Worm (Caenorhabditis elegans) whole organism, L3 larva: ENCODE results near the gene C46C2.3.

ENCODE experiments used
- R02D3.7 ChIP-seq: fragments of 150-350 bp; optimal IDR thresholded peaks from 2 replicates; lab custom pipeline; 2014; ENCODE audit warnings: missing biosample characterization, missing genetic modification characterization
- ZK546.5 ChIP-seq: sonication (generic microtip); optimal IDR thresholded peaks from 2 replicates; lab custom pipeline; 2017; ENCODE audit warnings: missing biosample characterization, missing genetic modification characterization
- ama-1 ChIP-seq: fragments of 150-350 bp; optimal IDR thresholded peaks from 2 replicates; lab custom pipeline; 2018
- ceh-16 ChIP-seq: sonication (generic microtip); optimal IDR thresholded peaks from 2 replicates; lab custom pipeline; 2017; ENCODE audit warnings: missing biosample characterization, missing genetic modification characterization
- ceh-82 ChIP-seq: fragments of 150-350 bp; optimal IDR thresholded peaks from 2 replicates; lab custom pipeline; 2014; ENCODE audit warnings: missing biosample characterization, missing genetic modification characterization
- ceh-9 ChIP-seq: sonication (generic microtip); optimal IDR thresholded peaks from 2 replicates; lab custom pipeline; 2018; ENCODE audit warnings: missing biosample characterization, missing genetic modification characterization
- daf-12 ChIP-seq: fragments of 150-350 bp; optimal IDR thresholded peaks from 2 replicates; lab custom pipeline; 2014; ENCODE audit warnings: missing biosample characterization, missing genetic modification reagents, missing genetic modification characterization
- egl-27 ChIP-seq: sonication (generic microtip); optimal IDR thresholded peaks from 4 replicates; lab custom pipeline; 2017; ENCODE audit warnings: missing biosample characterization, missing genetic modification reagents, missing genetic modification characterization
- egl-5 ChIP-seq: fragments of 150-350 bp; optimal IDR thresholded peaks from 2 replicates; lab custom pipeline; 2017; ENCODE audit warnings: missing biosample characterization, missing genetic modification reagents, missing genetic modification characterization, inconsistent platforms
- elt-3 ChIP-seq, 3 experiments: fragments of 150-350 bp in 1 of 3; sonication (generic microtip) in 2 of 3; optimal IDR thresholded peaks; 2 replicates in 2 of 3; 4 replicates in 1 of 3; lab custom pipeline; 2014 to 2017; ENCODE audit warnings: missing biosample characterization in 3 of 3, missing genetic modification characterization in 3 of 3
- eor-1 ChIP-seq, 2 experiments: fragments of 150-350 bp; optimal IDR thresholded peaks; 2 replicates each; lab custom pipeline; 2014 to 2018; ENCODE audit warnings: missing biosample characterization in 2 of 2, missing genetic modification characterization in 2 of 2
- fkh-10 ChIP-seq: sonication (generic microtip); optimal IDR thresholded peaks from 2 replicates; lab custom pipeline; 2017; ENCODE audit warnings: missing biosample characterization, missing genetic modification reagents, missing genetic modification characterization
- fos-1 ChIP-seq: fragments of 150-350 bp; optimal IDR thresholded peaks from 2 replicates; lab custom pipeline; 2014; ENCODE audit warnings: missing biosample characterization, missing genetic modification characterization
- hmg-11 ChIP-seq: sonication (generic microtip); optimal IDR thresholded peaks from 2 replicates; lab custom pipeline; 2016; ENCODE audit warnings: missing genetic modification characterization, missing compliant biosample characterization
- jun-1 ChIP-seq: fragments of 150-350 bp; optimal IDR thresholded peaks from 2 replicates; lab custom pipeline; 2014; ENCODE audit warnings: missing biosample characterization, missing genetic modification reagents, missing genetic modification characterization
- lin-15B ChIP-seq: fragments of 150-350 bp; optimal IDR thresholded peaks from 2 replicates; lab custom pipeline; 2014; ENCODE audit warnings: missing biosample characterization, missing genetic modification characterization
- lin-39 ChIP-seq: fragments of 150-350 bp; optimal IDR thresholded peaks from 2 replicates; lab custom pipeline; 2018; ENCODE audit warnings: missing biosample characterization, missing genetic modification reagents, missing genetic modification characterization
- lsy-12 ChIP-seq: sonication (generic microtip); optimal IDR thresholded peaks from 2 replicates; lab custom pipeline; 2016; ENCODE audit warnings: mild to moderate bottlenecking, missing genetic modification characterization, missing compliant biosample characterization
- nfya-1 ChIP-seq: sonication (generic microtip); optimal IDR thresholded peaks from 2 replicates; lab custom pipeline; 2017; ENCODE audit warnings: missing genetic modification characterization, mild to moderate bottlenecking, missing compliant biosample characterization, antibody characterized with exemption, moderate library complexity; ENCODE audit not compliant: insufficient read depth
- nhr-11 ChIP-seq: fragments of 150-350 bp; optimal IDR thresholded peaks from 2 replicates; lab custom pipeline; 2014; ENCODE audit warnings: missing biosample characterization, missing genetic modification characterization
- nhr-12 ChIP-seq: fragments of 150-350 bp; optimal IDR thresholded peaks from 2 replicates; lab custom pipeline; 2014; ENCODE audit warnings: missing biosample characterization, missing genetic modification characterization
- nhr-23 ChIP-seq: fragments of 150-350 bp; optimal IDR thresholded peaks from 2 replicates; lab custom pipeline; 2014; ENCODE audit warnings: missing biosample characterization, missing genetic modification reagents, missing genetic modification characterization
- nhr-237 ChIP-seq: fragments of 150-350 bp; optimal IDR thresholded peaks from 2 replicates; lab custom pipeline; 2014; ENCODE audit warnings: missing biosample characterization, missing genetic modification characterization
- nhr-25 ChIP-seq: sonication (generic microtip); optimal IDR thresholded peaks from 2 replicates; lab custom pipeline; 2017; ENCODE audit warnings: missing biosample characterization, missing genetic modification characterization
- nhr-28 ChIP-seq: fragments of 150-350 bp; optimal IDR thresholded peaks from 2 replicates; lab custom pipeline; 2014; ENCODE audit warnings: missing biosample characterization, missing genetic modification characterization
- nhr-43 ChIP-seq: sonication (generic microtip); optimal IDR thresholded peaks from 2 replicates; lab custom pipeline; 2016; ENCODE audit warnings: mild to moderate bottlenecking, missing genetic modification characterization, missing compliant biosample characterization; ENCODE audit not compliant: poor library complexity, severe bottlenecking
- nhr-77 ChIP-seq: fragments of 150-350 bp; optimal IDR thresholded peaks from 2 replicates; lab custom pipeline; 2014; ENCODE audit warnings: missing biosample characterization, missing genetic modification characterization
- pha-4 ChIP-seq: fragments of 150-350 bp; optimal IDR thresholded peaks from 2 replicates; lab custom pipeline; 2014; ENCODE audit warnings: missing biosample characterization, missing genetic modification reagents, missing genetic modification characterization
- pqm-1 ChIP-seq: fragments of 150-350 bp; optimal IDR thresholded peaks from 2 replicates; lab custom pipeline; 2017; ENCODE audit warnings: missing biosample characterization, missing genetic modification characterization, inconsistent platforms
- sea-2 ChIP-seq: fragments of 150-350 bp; sonication (generic microtip); optimal IDR thresholded peaks from 4 replicates; lab custom pipeline; 2014; ENCODE audit warnings: missing biosample characterization, missing genetic modification reagents, missing genetic modification characterization
- snpc-4 ChIP-seq: fragments of 150-350 bp; optimal IDR thresholded peaks from 2 replicates; lab custom pipeline; 2014; ENCODE audit warnings: missing biosample characterization, missing genetic modification characterization
- unc-39 ChIP-seq: sonication (generic microtip); optimal IDR thresholded peaks from 4 replicates; lab custom pipeline; 2017; ENCODE audit warnings: missing biosample characterization, missing genetic modification characterization
- unc-62 ChIP-seq: fragments of 150-350 bp; sonication (generic microtip); optimal IDR thresholded peaks from 4 replicates; lab custom pipeline; 2014; ENCODE audit warnings: missing biosample characterization, missing genetic modification reagents, missing genetic modification characterization
- zag-1 ChIP-seq: fragments of 150-350 bp; optimal IDR thresholded peaks from 2 replicates; lab custom pipeline; 2014; ENCODE audit warnings: missing biosample characterization, missing genetic modification characterization
- ztf-11 ChIP-seq: fragments of 150-350 bp; optimal IDR thresholded peaks from 2 replicates; lab custom pipeline; 2014; ENCODE audit warnings: missing biosample characterization, missing genetic modification characterization
- ztf-4 ChIP-seq: fragments of 150-350 bp; optimal IDR thresholded peaks from 2 replicates; lab custom pipeline; 2014; ENCODE audit warnings: missing biosample characterization, missing genetic modification characterization

Gene C46C2.3

ce11 chrIV:9224825-9225224, at the start of gene C46C2.3:
TSS of gene C46C2.3 (plus strand) at chrIV:9225125.
- TF ChIP-seq ceh-82 (tag; lab: Kevin White, UChicago) (no peak), nhr-237 (tag; lab: Kevin White, UChicago) (no peak), egl-5 (no peak), R02D3.7 (tag; lab: Kevin White, UChicago) (no peak), nhr-77 (no peak), eor-1 (tag; optimal IDR thresholded peaks at IDR 0.05; lab: Kevin White, UChicago) (no peak), ZK546.5 (tag; lab: Kevin White, UChicago) (no peak), lin-15B (tag; lab: Kevin White, UChicago) (no peak), nhr-12 (tag; lab: Kevin White, UChicago) (no peak), zag-1 (tag; lab: Kevin White, UChicago) (no peak), lsy-12 (tag; lab: Kevin White, UChicago) (no peak), lin-39 (tag; lab: Kevin White, UChicago) (no peak), pqm-1 (no peak), ceh-16 (no peak), nhr-23 (tag; lab: Kevin White, UChicago) (no peak)

- TF ChIP-seq jun-1 (tag; lab: Kevin White, UChicago) (no peak), egl-5 (no peak), fkh-10 (GFP tag; lab: Kevin White, UChicago) (no peak), nhr-77 (no peak), pha-4 (no peak), ama-1 (no peak), fos-1 (tag; lab: Kevin White, UChicago) (no peak), ztf-4 (tag; lab: Kevin White, UChicago) (no peak), nhr-43 (tag; lab: Kevin White, UChicago) (no peak), ceh-9 (tag; lab: Kevin White, UChicago) (no peak), R02D3.7 (tag; lab: Kevin White, UChicago) (no peak), hmg-11 (no peak)
- TF ChIP-seq, all 47 proteins: peak for 0
These were observed 40.4 kb upstream of the C46C2.3 start, which contains the start of gene C07C7.1 for ce11 chrIV:9184547-9184946. TSS of gene C07C7.1 (plus strand) at chrIV:9184847.

ce11 chrIV:9191183-9191582, 33.7 kb upstream of the C46C2.3 start:
- TF ChIP-seq nhr-43 (tag; lab: Kevin White, UChicago) (peak; percentile 59), zag-1 (tag; lab: Kevin White, UChicago) (no peak), fkh-10 (GFP tag; lab: Kevin White, UChicago) (no peak), pha-4 (peak; percentile 78), egl-5 (peak; percentile 41), nhr-25 (tag; lab: Kevin White, UChicago) (peak; percentile 39), unc-39 (no peak), nhr-23 (tag; lab: Kevin White, UChicago) (peak; percentile 50), egl-27 (no peak), unc-62 (GFP tag; lab: Kevin White, UChicago) (no peak), lin-15B (tag; lab: Kevin White, UChicago) (peak; percentile 30), jun-1 (tag; lab: Kevin White, UChicago) (peak; percentile 53), lin-39 (tag; lab: Kevin White, UChicago) (peak; percentile 80), ztf-11 (tag; lab: Kevin White, UChicago) (no peak), lsy-12 (tag; lab: Kevin White, UChicago) (no peak)

DNA sequence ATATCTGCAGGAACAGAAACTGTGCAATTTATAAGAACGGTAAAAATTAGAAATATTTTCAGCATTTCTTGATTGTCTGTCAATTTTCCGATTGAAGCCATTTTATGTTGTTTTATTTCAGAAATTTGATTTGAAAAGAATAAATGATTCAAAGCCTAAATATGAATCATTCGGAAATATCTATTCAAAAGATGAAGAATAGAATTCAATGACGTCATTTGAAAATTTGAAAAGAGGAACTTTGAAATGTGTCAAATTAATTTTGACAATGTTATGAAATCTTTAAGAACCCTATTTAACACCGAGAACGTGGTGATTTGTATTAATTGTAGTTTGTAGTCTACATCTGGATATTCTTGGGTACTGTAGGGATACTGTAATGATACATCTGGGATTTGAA, 32.4 kb upstream of the C46C2.3 start, which contains the start of gene C46C2.5:
Gene C46C2.5 (minus strand): TSS at position 101 of the 400 bp plus-strand sequence.
- TF ChIP-seq nhr-77 (no peak), snpc-4 (no peak), nhr-237 (tag; lab: Kevin White, UChicago) (no peak), ama-1 (no peak), ceh-16 (no peak), hmg-11 (no peak), eor-1 (tag; optimal IDR thresholded peaks at IDR 0.05; lab: Kevin White, UChicago) (no peak), nhr-28 (tag; lab: Kevin White, UChicago) (no peak), ceh-82 (tag; lab: Kevin White, UChicago) (no peak), nhr-11 (tag; lab: Kevin White, UChicago) (no peak), sea-2 (GFP tag; lab: Kevin White, UChicago) (no peak), jun-1 (tag; lab: Kevin White, UChicago) (no peak), nfya-1 (no peak), elt-3 (tag; optimal IDR thresholded peaks at IDR 0.05; lab: Kevin White, UChicago) (no peak), daf-12 (tag; lab: Kevin White, UChicago) (no peak), fos-1 (tag; lab: Kevin White, UChicago) (no peak)
